Worm (Caenorhabditis elegans) whole organism, midembryonic: ENCODE results near the gene fbxc-19.
"Not testable (repeated sequence)": the region's sequence is repeated elsewhere in the genome, so short reads cannot be mapped to it uniquely, and the experiment has no call there.

Source experiments
- T22C8.4 ChIP-seq: fragments of 200-800 bp; sonication (Bioruptor generic); IDR thresholded peaks from 2 replicates; pipeline ENCODE4 v1.3.6; 2022; ENCODE audit warnings: missing genetic modification characterization, missing compliant biosample characterization
- cog-1 ChIP-seq: sonication (generic microtip); optimal IDR thresholded peaks from 2 replicates; lab custom pipeline; 2016; ENCODE audit warnings: missing genetic modification characterization, missing compliant biosample characterization
- flt-1 ChIP-seq: fragments of 200-800 bp; sonication (Bioruptor generic); IDR thresholded peaks from 2 replicates; pipeline ENCODE4 v1.3.6; 2022; ENCODE audit warnings: missing genetic modification characterization, missing compliant biosample characterization
- klf-2 ChIP-seq: fragments of 200-800 bp; sonication (Bioruptor generic); conservative IDR thresholded peaks from 2 replicates; pipeline ENCODE4 v1.3.6; 2022; ENCODE audit warnings: missing genetic modification reagents, missing genetic modification characterization, missing compliant biosample characterization
- med-1 ChIP-seq: sonication (generic microtip); optimal IDR thresholded peaks from 2 replicates; lab custom pipeline; 2017; ENCODE audit warnings: missing genetic modification characterization, mild to moderate bottlenecking, missing compliant biosample characterization, antibody characterized with exemption, missing genetic modification reagents; ENCODE audit not compliant: insufficient read depth
- ref-1 ChIP-seq: fragments of 200-800 bp; sonication (Bioruptor generic); conservative IDR thresholded peaks from 2 replicates; pipeline ENCODE4 v1.3.6; 2022; ENCODE audit warnings: missing genetic modification reagents, missing genetic modification characterization, missing compliant biosample characterization
- ztf-23 ChIP-seq: fragments of 200-800 bp; sonication (Bioruptor generic); IDR thresholded peaks from 2 replicates; pipeline ENCODE4 v1.3.6; 2022; ENCODE audit warnings: missing genetic modification reagents, missing genetic modification characterization, missing compliant biosample characterization
- ztf-29 ChIP-seq: fragments of 200-800 bp; sonication (Bioruptor generic); IDR thresholded peaks from 2 replicates; pipeline ENCODE4 v1.3.6; 2022; ENCODE audit warnings: missing genetic modification reagents, missing genetic modification characterization, missing compliant biosample characterization

ce11 chrII:1771347-1771746 is 48.9 kb upstream of the fbxc-19 start, which contains the start of gene math-26:
- not testable (repeated sequence) for TF ChIP-seq ztf-23 (GFP tag; lab: Robert Waterston, UW); ztf-29 (GFP tag; lab: Robert Waterston, UW); flt-1; ref-1 (GFP tag; lab: Robert Waterston, UW); klf-2 (GFP tag; lab: Robert Waterston, UW); med-1 (GFP tag; lab: Kevin White, UChicago); T22C8.4 (GFP tag; lab: Robert Waterston, UW); cog-1 (tag; lab: Kevin White, UChicago)
